Fruit fly (Drosophila melanogaster) whole organism, embryonic: ENCODE data around the gene Gr32a.
A peak's percentile ranks its signal among the peaks of the same experiment; 100 is the strongest.

Source experiments
- CG1024 ChIP-seq: fragments of 200-800 bp; sonication (Bioruptor generic); IDR thresholded peaks from 2 replicates; pipeline ENCODE4 v1.3.6; 2022; ENCODE audit warnings: missing biosample characterization, missing genetic modification characterization
- CG11723 ChIP-seq: fragments of 200-800 bp; sonication (Bioruptor generic); optimal IDR thresholded peaks from 2 replicates; lab custom pipeline; 2017; ENCODE audit warnings: missing biosample characterization, mild to moderate bottlenecking, missing genetic modification characterization
- CG14860 ChIP-seq: fragments of 200-800 bp; sonication (Bioruptor generic); IDR thresholded peaks from 3 replicates; pipeline ENCODE4 v1.3.6; 2022; ENCODE audit warnings: missing biosample characterization, missing genetic modification characterization; ENCODE audit not compliant: partially characterized antibody
- CG17802 ChIP-seq: fragments of 200-800 bp; sonication (Bioruptor generic); optimal IDR thresholded peaks from 2 replicates; lab custom pipeline; 2018; ENCODE audit warnings: missing biosample characterization, mild to moderate bottlenecking, missing genetic modification characterization, moderate library complexity
- CG2678 ChIP-seq: fragments of 200-800 bp; sonication (Bioruptor generic); optimal IDR thresholded peaks from 3 replicates; lab custom pipeline; 2019; ENCODE audit warnings: missing biosample characterization, mild to moderate bottlenecking, missing genetic modification characterization, moderate library complexity
- CG31388 ChIP-seq: fragments of 200-800 bp; sonication (Bioruptor generic); optimal IDR thresholded peaks from 2 replicates; lab custom pipeline; 2016; ENCODE audit warnings: missing biosample characterization, missing genetic modification characterization
- CG3281 ChIP-seq: fragments of 200-800 bp; sonication (Bioruptor generic); optimal IDR thresholded peaks from 3 replicates; lab custom pipeline; 2017; ENCODE audit warnings: missing biosample characterization, mild to moderate bottlenecking, missing genetic modification characterization
- CG4404 ChIP-seq: fragments of 200-800 bp; sonication (Bioruptor generic); IDR thresholded peaks from 2 replicates; pipeline ENCODE4 v1.3.6; 2022; ENCODE audit warnings: missing biosample characterization, missing genetic modification characterization
- CG4820 ChIP-seq: fragments of 200-800 bp; sonication (Bioruptor generic); optimal IDR thresholded peaks from 3 replicates; lab custom pipeline; 2016; ENCODE audit warnings: missing biosample characterization, missing genetic modification characterization
- CG5245 ChIP-seq: fragments of 200-800 bp; sonication (Bioruptor generic); optimal IDR thresholded peaks from 3 replicates; lab custom pipeline; 2016; ENCODE audit warnings: missing biosample characterization, missing genetic modification characterization
- CG6791 ChIP-seq: fragments of 200-800 bp; sonication (Bioruptor generic); IDR thresholded peaks from 3 replicates; pipeline ENCODE4 v1.3.6; 2022; ENCODE audit warnings: missing biosample characterization, missing genetic modification characterization; ENCODE audit not compliant: partially characterized antibody
- CG6854 ChIP-seq: fragments of 200-800 bp; sonication (Bioruptor generic); optimal IDR thresholded peaks from 3 replicates; lab custom pipeline; 2017; ENCODE audit warnings: missing biosample characterization, mild to moderate bottlenecking, missing genetic modification characterization
- CG7987 ChIP-seq: fragments of 200-800 bp; sonication (Bioruptor generic); optimal IDR thresholded peaks from 2 replicates; lab custom pipeline; 2018; ENCODE audit warnings: missing biosample characterization, mild to moderate bottlenecking, missing genetic modification characterization, moderate library complexity
- CG8281 ChIP-seq: fragments of 200-800 bp; sonication (Bioruptor generic); optimal IDR thresholded peaks from 2 replicates; lab custom pipeline; 2018; ENCODE audit warnings: missing biosample characterization, mild to moderate bottlenecking, missing genetic modification characterization, moderate library complexity
- CG8359 ChIP-seq: fragments of 200-800 bp; sonication (Bioruptor generic); optimal IDR thresholded peaks from 2 replicates; lab custom pipeline; 2017; ENCODE audit warnings: missing biosample characterization, mild to moderate bottlenecking, missing genetic modification characterization, borderline replicate concordance
- CG9437 ChIP-seq: fragments of 200-800 bp; sonication (Bioruptor generic); optimal IDR thresholded peaks from 2 replicates; lab custom pipeline; 2018; ENCODE audit warnings: missing biosample characterization, mild to moderate bottlenecking, missing genetic modification characterization
- Chrac-16 ChIP-seq: fragments of 200-800 bp; sonication (Bioruptor generic); optimal IDR thresholded peaks from 3 replicates; lab custom pipeline; 2016; ENCODE audit warnings: missing biosample characterization, missing genetic modification characterization
- D19B ChIP-seq: fragments of 200-800 bp; sonication (Bioruptor generic); optimal IDR thresholded peaks from 2 replicates; lab custom pipeline; 2017; ENCODE audit warnings: missing biosample characterization, mild to moderate bottlenecking, missing genetic modification characterization
- Dad ChIP-seq: fragments of 200-800 bp; sonication (Bioruptor generic); optimal IDR thresholded peaks from 3 replicates; lab custom pipeline; 2016; ENCODE audit warnings: missing biosample characterization, missing genetic modification characterization
- Ets65A ChIP-seq: fragments of 200-800 bp; sonication (Bioruptor generic); peaks from one replicate; lab custom pipeline; 2016; ENCODE audit warnings: missing biosample characterization, missing genetic modification characterization
- HHEX ChIP-seq: fragments of 200-800 bp; sonication (Bioruptor generic); optimal IDR thresholded peaks from 3 replicates; lab custom pipeline; 2017; ENCODE audit warnings: missing biosample characterization, mild to moderate bottlenecking, missing genetic modification characterization, missing genetic modification reagents
- HLH54F ChIP-seq: fragments of 200-800 bp; sonication (Bioruptor generic); optimal IDR thresholded peaks from 3 replicates; lab custom pipeline; 2016; ENCODE audit warnings: missing biosample characterization, missing genetic modification characterization
- MTF-1 ChIP-seq: fragments of 200-800 bp; sonication (Bioruptor generic); optimal IDR thresholded peaks from 2 replicates; lab custom pipeline; 2018; ENCODE audit warnings: missing biosample characterization, mild to moderate bottlenecking, missing genetic modification characterization, borderline replicate concordance
- Sin3A ChIP-seq: fragments of >200 bp; optimal IDR thresholded peaks from 2 replicates; lab custom pipeline; 2018
- Sox100B ChIP-seq: fragments of 200-800 bp; sonication (Bioruptor generic); optimal IDR thresholded peaks from 3 replicates; lab custom pipeline; 2018; ENCODE audit warnings: missing biosample characterization, mild to moderate bottlenecking, missing genetic modification characterization
- Trl ChIP-seq, 3 experiments: fragments of >200 bp in 2 of 3; fragments of 200-800 bp in 1 of 3; sonication (Bioruptor generic) in 1 of 3; optimal IDR thresholded peaks; 2 replicates in 1 of 3; 3 replicates in 2 of 3; lab custom pipeline; 2016 to 2017; ENCODE audit warnings: missing biosample characterization in 1 of 3, missing genetic modification characterization in 1 of 3
- ash1 ChIP-seq: fragments of 200-800 bp; sonication (Bioruptor generic); optimal IDR thresholded peaks from 2 replicates; lab custom pipeline; 2018; ENCODE audit warnings: missing biosample characterization, mild to moderate bottlenecking, missing genetic modification characterization
- caup ChIP-seq: fragments of 200-800 bp; sonication (Bioruptor generic); optimal IDR thresholded peaks from 3 replicates; lab custom pipeline; 2017; ENCODE audit warnings: missing biosample characterization, mild to moderate bottlenecking, missing genetic modification characterization, moderate library complexity; ENCODE audit not compliant: severe bottlenecking
- chinmo ChIP-seq: fragments of 200-800 bp; sonication (Bioruptor generic); IDR thresholded peaks from 4 replicates; pipeline ENCODE4 v1.3.6; 2022; ENCODE audit warnings: missing biosample characterization, missing genetic modification characterization; ENCODE audit not compliant: partially characterized antibody
- ewg ChIP-seq: fragments of 200-800 bp; sonication (Bioruptor generic); optimal IDR thresholded peaks from 3 replicates; lab custom pipeline; 2017; ENCODE audit warnings: mild to moderate bottlenecking, missing biosample characterization, missing genetic modification reagents, missing genetic modification characterization
- eyg ChIP-seq: fragments of 200-800 bp; sonication (Bioruptor generic); optimal IDR thresholded peaks from 3 replicates; lab custom pipeline; 2016; ENCODE audit warnings: missing biosample characterization, missing genetic modification characterization
- fd96Cb ChIP-seq: fragments of 200-800 bp; sonication (Bioruptor generic); optimal IDR thresholded peaks from 2 replicates; lab custom pipeline; 2018; ENCODE audit warnings: missing biosample characterization, mild to moderate bottlenecking, missing genetic modification characterization, moderate library complexity
- gfzf ChIP-seq: fragments of 200-800 bp; sonication (Bioruptor generic); optimal IDR thresholded peaks from 2 replicates; lab custom pipeline; 2016; ENCODE audit warnings: missing biosample characterization, mild to moderate bottlenecking, missing genetic modification characterization, moderate library complexity
- lbe ChIP-seq: fragments of 200-800 bp; sonication (Bioruptor generic); optimal IDR thresholded peaks from 2 replicates; lab custom pipeline; 2016; ENCODE audit warnings: missing biosample characterization, mild to moderate bottlenecking, missing genetic modification characterization
- luna ChIP-seq: fragments of 200-800 bp; sonication (Bioruptor generic); optimal IDR thresholded peaks from 2 replicates; lab custom pipeline; 2016; ENCODE audit warnings: missing biosample characterization, missing genetic modification characterization
- mam ChIP-seq: fragments of 200-800 bp; sonication (Bioruptor generic); optimal IDR thresholded peaks from 3 replicates; lab custom pipeline; 2016; ENCODE audit warnings: missing biosample characterization, missing genetic modification characterization
- pnt ChIP-seq: fragments of 200-800 bp; sonication (Bioruptor generic); optimal IDR thresholded peaks from 3 replicates; lab custom pipeline; 2016; ENCODE audit warnings: missing biosample characterization, missing genetic modification characterization
- prd ChIP-seq, 3 experiments: fragments of >200 bp in 2 of 3; fragments of 200-800 bp in 1 of 3; sonication (Bioruptor generic) in 1 of 3; optimal IDR thresholded peaks in 2 of 3; IDR thresholded peaks in 1 of 3; 2 replicates in 2 of 3; 3 replicates in 1 of 3; pipeline versions ENCODE4 v1.3.6 to Lab custom; 2017 to 2022; ENCODE audit warnings: missing biosample characterization in 1 of 3, missing genetic modification characterization in 1 of 3
- scrt ChIP-seq: fragments of 200-800 bp; sonication (Bioruptor generic); optimal IDR thresholded peaks from 2 replicates; lab custom pipeline; 2018; ENCODE audit warnings: missing biosample characterization, mild to moderate bottlenecking, missing genetic modification characterization, moderate library complexity
- sisA ChIP-seq: fragments of 200-800 bp; sonication (Bioruptor generic); IDR thresholded peaks from 2 replicates; pipeline ENCODE4 v1.3.6; 2022; ENCODE audit warnings: missing biosample characterization, missing genetic modification characterization
- sna ChIP-seq: fragments of 200-800 bp; sonication (Bioruptor generic); IDR thresholded peaks from 2 replicates; pipeline ENCODE4 v1.3.6; 2022; ENCODE audit warnings: missing biosample characterization, missing genetic modification characterization; ENCODE audit not compliant: partially characterized antibody
- sr ChIP-seq: fragments of 200-800 bp; sonication (Bioruptor generic); IDR thresholded peaks from 3 replicates; pipeline ENCODE4 v1.3.6; 2022; ENCODE audit warnings: missing biosample characterization, missing genetic modification characterization
- ttk ChIP-seq: fragments of 200-800 bp; sonication (Bioruptor generic); IDR thresholded peaks from 2 replicates; pipeline ENCODE4 v2.1.2; 2022; ENCODE audit warnings: missing biosample characterization, missing genetic modification characterization
- wor ChIP-seq: fragments of 200-800 bp; sonication (Bioruptor generic); IDR thresholded peaks from 2 replicates; pipeline ENCODE4 v1.3.6; 2022; ENCODE audit warnings: missing biosample characterization, missing genetic modification characterization

The Gr32a gene

DNA sequence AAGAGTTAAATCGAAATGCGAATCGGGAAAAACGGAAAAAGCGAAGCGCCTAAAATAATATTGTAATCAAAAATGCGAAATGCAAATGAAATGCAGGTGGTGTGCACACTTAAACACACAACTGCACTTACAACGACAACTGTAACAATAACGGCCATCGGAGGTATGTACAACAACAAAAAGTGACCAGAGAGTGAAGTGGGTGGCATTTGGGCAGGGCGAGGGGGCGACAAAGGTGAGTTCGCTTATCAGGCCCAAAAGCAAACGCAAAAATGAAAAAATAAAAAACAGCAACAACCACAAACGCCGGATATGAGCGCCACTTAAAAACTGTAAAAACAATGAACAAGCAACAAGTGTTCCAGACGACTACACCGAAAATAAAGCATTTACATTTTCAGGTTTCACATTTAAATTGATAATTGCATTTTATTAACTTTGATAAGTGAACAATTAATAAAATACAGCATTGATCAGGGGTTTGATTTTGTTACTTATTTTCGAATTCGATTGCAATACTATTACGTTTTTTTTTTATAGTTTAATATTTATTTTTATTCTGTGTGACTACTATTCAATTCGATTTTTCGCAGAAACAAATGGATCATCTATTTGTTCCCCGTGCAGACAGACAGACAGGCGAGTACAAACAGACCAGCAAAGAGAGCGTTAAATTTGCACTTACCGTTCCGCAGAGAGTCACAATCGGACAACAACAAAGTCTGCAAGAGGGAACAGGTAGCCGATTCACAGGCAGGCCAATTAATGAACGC lies 48.5 kb upstream of the Gr32a start (continued):
- TF ChIP-seq CG3281 (GFP tag; lab: Kevin White, UChicago) (peak; percentile 61), pnt (GFP tag; lab: Kevin White, UChicago) (no peak), sna (GFP tag; lab: Robert Waterston, UW) (no peak), HLH54F (GFP tag; lab: Kevin White, UChicago) (no peak)

dm6 chr2L:11065932-11066823 lies 47.6 kb upstream of the Gr32a start:
- peak; percentile 41 for TF ChIP-seq CG2678 (tag; lab: Kevin White, UChicago)
- no peak for TF ChIP-seq CG4404
- TF ChIP-seq wor = no peak
- TF ChIP-seq CG8359 (GFP tag; lab: Kevin White, UChicago) = no peak
- TF ChIP-seq HHEX (GFP tag; lab: Kevin White, UChicago) = no peak
- TF ChIP-seq ttk (GFP tag; lab: Robert Waterston, UW) = no peak
- TF ChIP-seq chinmo (GFP tag; lab: Robert Waterston, UW) = no peak
- no peak for TF ChIP-seq CG8281 (tag; lab: Kevin White, UChicago)
- TF ChIP-seq CG7987 (GFP tag; lab: Kevin White, UChicago) = no peak
- TF ChIP-seq mam (GFP tag; lab: Kevin White, UChicago) = peak; percentile 33
- TF ChIP-seq ash1 (GFP tag; lab: Kevin White, UChicago) = no peak
- TF ChIP-seq Ets65A (GFP tag; lab: Kevin White, UChicago) = no peak
- TF ChIP-seq prd (optimal IDR thresholded peaks at IDR 0.05; lab: Kevin White, UChicago) = no peak
- 0 out of 3 replicates have a peak, but pooled peaks have one; percentile 33 for TF ChIP-seq prd (GFP tag; IDR thresholded peaks at IDR 0.05; lab: Robert Waterston, UW)
- TF ChIP-seq ewg (GFP tag; lab: Kevin White, UChicago) = no peak
- no peak for TF ChIP-seq MTF-1 (GFP tag; lab: Kevin White, UChicago)
- TF ChIP-seq CG14860 (GFP tag; lab: Robert Waterston, UW) = no peak
- TF ChIP-seq fd96Cb (tag; lab: Kevin White, UChicago) = no peak
- no peak for TF ChIP-seq CG6854 (GFP tag; lab: Kevin White, UChicago)
- TF ChIP-seq caup = no peak
- TF ChIP-seq D19B (GFP tag; lab: Kevin White, UChicago) = no peak
- TF ChIP-seq Sox100B (GFP tag; lab: Kevin White, UChicago) = no peak
- TF ChIP-seq sisA (GFP tag; lab: Robert Waterston, UW) = peak; percentile 34; the same call in 1 of the 2 replicates
- TF ChIP-seq gfzf (GFP tag; lab: Kevin White, UChicago) = no peak
- peak; percentile 9 for TF ChIP-seq CG4820 (GFP tag; lab: Kevin White, UChicago)
- no peak for TF ChIP-seq eyg
- no peak for TF ChIP-seq Chrac-16 (GFP tag; lab: Kevin White, UChicago)
- TF ChIP-seq CG5245 (GFP tag; lab: Kevin White, UChicago) = no peak
- no peak for TF ChIP-seq lbe (GFP tag; lab: Kevin White, UChicago)
- no peak for TF ChIP-seq scrt (GFP tag; lab: Kevin White, UChicago)
- TF ChIP-seq Dad (GFP tag; lab: Kevin White, UChicago) = no peak
- no peak for TF ChIP-seq CG6791
- no peak for TF ChIP-seq Sin3A (lab: Kevin White, UChicago)
- no peak for TF ChIP-seq CG1024 (GFP tag; lab: Robert Waterston, UW)
- TF ChIP-seq CG31388 (GFP tag; lab: Kevin White, UChicago) = no peak
- no peak for TF ChIP-seq CG17802
- TF ChIP-seq sr = no peak
- no peak for TF ChIP-seq CG11723
- peak; percentile 48 for TF ChIP-seq HLH54F (GFP tag; lab: Kevin White, UChicago)
- no peak for TF ChIP-seq luna (GFP tag; lab: Kevin White, UChicago)
- no peak for TF ChIP-seq CG9437 (GFP tag; lab: Kevin White, UChicago)
- no peak for TF ChIP-seq Trl (optimal IDR thresholded peaks at IDR 0.05; lab: Kevin White, UChicago)
- no peak for TF ChIP-seq Trl (GFP tag; optimal IDR thresholded peaks at IDR 0.05; lab: Kevin White, UChicago)
